Worm (Caenorhabditis elegans) whole organism, L4/young adult: ENCODE measurements around the gene F35E8.13.

Source experiments
- W03F9.2 ChIP-seq: fragments of 150-350 bp; optimal IDR thresholded peaks from 2 replicates; lab custom pipeline; 2014; ENCODE audit warnings: missing biosample characterization, missing genetic modification characterization
- dao-5 ChIP-seq: sonication (generic microtip); optimal IDR thresholded peaks from 2 replicates; lab custom pipeline; 2016; ENCODE audit warnings: missing genotype, missing genetic modification characterization, moderate library complexity, missing compliant biosample characterization
- him-1 ChIP-seq: sonication (generic microtip); optimal IDR thresholded peaks from 2 replicates; lab custom pipeline; 2016; ENCODE audit warnings: missing genotype, missing genetic modification reagents, missing genetic modification characterization, missing compliant biosample characterization

The F35E8.13 gene

ce11 chrV:15922979-15923378, at the start of gene F35E8.13:
F35E8.13 (plus strand) TSS chrV:15923279.
- TF ChIP-seq dao-5 (tag; lab: Kevin White, UChicago) (no peak), W03F9.2 (tag; lab: Kevin White, UChicago) (no peak), him-1 (tag; lab: Kevin White, UChicago) (no peak)

DNA sequence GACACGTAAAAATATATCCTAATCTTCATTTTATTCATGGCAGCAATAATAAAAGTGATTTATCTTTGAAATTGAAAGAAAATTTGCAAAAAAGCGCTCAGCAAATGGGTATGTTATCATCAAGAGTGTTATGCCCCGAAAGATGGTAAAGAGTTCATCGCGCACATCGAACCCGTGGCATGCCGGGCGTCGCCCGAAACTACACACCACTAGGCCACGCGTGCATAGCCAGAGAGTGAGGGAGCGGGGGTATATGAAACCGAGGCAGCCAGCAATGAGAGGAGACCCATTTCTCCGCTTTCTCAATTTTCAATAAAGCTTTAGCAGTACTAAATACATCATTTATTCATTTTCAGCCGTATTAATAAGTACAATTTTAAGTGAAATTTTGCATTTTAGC, 49.3 kb upstream of the F35E8.13 start:
- TF ChIP-seq him-1 (tag; lab: Kevin White, UChicago) (peak; percentile 57), W03F9.2 (tag; lab: Kevin White, UChicago) (peak; percentile 70), dao-5 (tag; lab: Kevin White, UChicago) (peak; percentile 91)

DNA sequence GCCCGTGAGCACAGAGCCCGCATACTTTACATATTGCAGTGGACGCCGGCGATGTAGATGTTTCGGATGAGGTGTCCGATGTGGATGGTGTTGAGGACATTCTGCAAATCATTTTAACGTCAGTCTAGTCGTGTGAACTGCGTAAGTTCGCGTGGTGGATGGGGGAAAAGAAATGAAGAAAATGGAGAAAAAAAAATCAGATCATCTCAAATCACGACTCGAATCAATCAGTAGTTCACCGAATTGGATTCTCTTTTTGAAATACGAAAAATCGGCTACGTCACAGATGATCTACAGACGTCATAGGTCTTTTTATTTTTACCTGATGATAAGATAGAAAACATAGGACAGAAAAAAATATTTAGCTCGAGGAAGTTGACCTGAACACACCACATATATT, 46.8 kb upstream of the F35E8.13 start, which contains the start of gene nhr-102:
TSS of gene nhr-102 (minus strand) at position 101 of the 400 bp plus-strand sequence.
- no peak for TF ChIP-seq W03F9.2 (tag; lab: Kevin White, UChicago)
- no peak for TF ChIP-seq him-1 (tag; lab: Kevin White, UChicago)
- TF ChIP-seq dao-5 (tag; lab: Kevin White, UChicago) = no peak

ce11 chrV:15879508-15879907, 43.6 kb upstream of the F35E8.13 start, which contains the start of gene nhr-84:
nhr-84 (minus strand) TSS chrV:15879608.
- TF ChIP-seq dao-5 (tag; lab: Kevin White, UChicago) (no peak), W03F9.2 (tag; lab: Kevin White, UChicago) (no peak), him-1 (tag; lab: Kevin White, UChicago) (no peak)

DNA sequence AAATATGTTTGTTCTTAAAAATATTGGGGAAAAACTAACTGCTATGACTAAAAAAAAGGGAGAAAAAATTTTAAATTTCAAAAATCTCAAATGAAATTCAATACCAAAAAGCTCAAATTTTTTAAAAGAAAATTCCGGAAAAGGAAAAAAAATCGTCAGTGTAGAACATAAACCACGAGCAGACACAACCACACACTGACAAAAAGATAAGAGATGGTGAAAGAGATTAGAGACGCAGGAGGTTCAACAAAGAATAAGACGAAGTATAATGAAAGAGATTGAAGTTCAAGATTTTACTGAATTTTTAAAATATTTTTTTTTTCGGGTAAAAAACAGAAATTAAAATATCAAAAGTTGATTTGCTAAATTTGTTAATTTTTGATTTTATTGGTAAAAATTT, 43.0 kb upstream of the F35E8.13 start:
- no peak for TF ChIP-seq dao-5 (tag; lab: Kevin White, UChicago)

- TF ChIP-seq him-1 (tag; lab: Kevin White, UChicago) = no peak
- TF ChIP-seq W03F9.2 (tag; lab: Kevin White, UChicago) = no peak
- no peak for TF ChIP-seq dao-5 (tag; lab: Kevin White, UChicago)
These were observed 42.4 kb upstream of the F35E8.13 start for ce11 chrV:15880705-15881104.

- TF ChIP-seq him-1 (tag; lab: Kevin White, UChicago) (no peak), dao-5 (tag; lab: Kevin White, UChicago) (no peak), W03F9.2 (tag; lab: Kevin White, UChicago) (no peak)
These were observed 38.4 kb upstream of the F35E8.13 start, which contains the start of gene oac-42 for ce11 chrV:15884698-15885097. oac-42 (minus strand) TSS chrV:15884798.

ce11 chrV:15885967-15886366, 37.1 kb upstream of the F35E8.13 start, which contains the start of gene T06C12.9:
T06C12.9 (minus strand) TSS chrV:15886067.
- TF ChIP-seq W03F9.2 (tag; lab: Kevin White, UChicago) = no peak
- TF ChIP-seq dao-5 (tag; lab: Kevin White, UChicago) = no peak
- no peak for TF ChIP-seq him-1 (tag; lab: Kevin White, UChicago)

DNA sequence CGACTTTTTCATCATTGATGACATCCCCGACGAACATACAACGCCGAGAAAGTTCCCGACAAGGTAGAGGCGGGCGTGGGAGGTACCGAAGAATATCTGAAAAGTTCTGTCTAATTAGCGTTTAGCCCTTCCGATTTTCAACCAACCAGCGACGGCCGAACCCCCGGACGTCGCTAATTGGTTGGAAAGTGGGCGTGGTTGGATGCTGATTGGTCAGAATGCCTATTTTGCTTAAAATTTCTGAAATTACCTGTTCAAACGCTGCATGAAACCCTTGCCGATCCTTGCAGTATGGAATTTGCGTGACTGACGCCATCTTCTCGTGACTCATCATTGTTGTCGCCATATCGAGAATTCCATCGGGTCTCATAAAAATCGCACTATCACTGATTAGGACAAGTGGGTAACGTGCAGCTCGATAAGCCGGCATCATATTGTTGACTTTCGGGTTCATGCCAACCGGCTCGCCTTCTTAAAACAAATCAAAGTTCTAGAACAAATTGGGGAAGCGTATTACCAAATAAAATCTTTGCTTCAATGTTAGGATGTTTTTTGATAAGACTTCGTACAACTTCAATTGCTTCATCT, 35.3 kb upstream of the F35E8.13 start:
- TF ChIP-seq him-1 (tag; lab: Kevin White, UChicago) (no peak), dao-5 (tag; lab: Kevin White, UChicago) (no peak), W03F9.2 (tag; lab: Kevin White, UChicago) (no peak)

DNA sequence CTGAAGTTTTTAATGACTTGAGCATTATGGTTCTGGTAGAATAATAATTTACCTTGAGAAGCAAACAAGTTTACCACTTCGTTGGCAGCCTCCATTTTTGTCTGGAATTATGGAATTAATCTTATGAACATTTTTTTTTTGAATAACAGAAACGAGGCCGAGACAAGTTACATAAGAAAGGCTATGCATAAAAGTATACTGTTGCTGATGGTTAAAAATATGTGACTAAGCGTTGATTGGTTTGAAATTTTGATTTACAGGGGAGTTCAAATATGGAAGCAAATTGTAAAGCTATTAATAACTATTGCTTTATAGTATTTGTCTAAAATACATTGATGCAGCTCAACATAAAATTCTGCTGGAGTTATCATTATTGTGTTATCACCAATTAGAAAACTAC, 34.3 kb upstream of the F35E8.13 start, which contains the start of gene cgt-1:
TSS of gene cgt-1 (minus strand) at position 101 of the 400 bp plus-strand sequence.
- no peak for TF ChIP-seq him-1 (tag; lab: Kevin White, UChicago)
- TF ChIP-seq dao-5 (tag; lab: Kevin White, UChicago) = no peak
- no peak for TF ChIP-seq W03F9.2 (tag; lab: Kevin White, UChicago)

ce11 chrV:15890115-15890514, 33.0 kb upstream of the F35E8.13 start:
- TF ChIP-seq him-1 (tag; lab: Kevin White, UChicago) (no peak), W03F9.2 (tag; lab: Kevin White, UChicago) (no peak), dao-5 (tag; lab: Kevin White, UChicago) (no peak)

- TF ChIP-seq dao-5 (tag; lab: Kevin White, UChicago) (no peak), W03F9.2 (tag; lab: Kevin White, UChicago) (no peak), him-1 (tag; lab: Kevin White, UChicago) (no peak)
These were observed 31.8 kb upstream of the F35E8.13 start for ce11 chrV:15891279-15891678.

ce11 chrV:15891761-15892160, 31.3 kb upstream of the F35E8.13 start, which contains the start of gene T06C12.12:
T06C12.12 (plus strand) TSS chrV:15892061.
- TF ChIP-seq him-1 (tag; lab: Kevin White, UChicago) (no peak), W03F9.2 (tag; lab: Kevin White, UChicago) (no peak), dao-5 (tag; lab: Kevin White, UChicago) (no peak)

DNA sequence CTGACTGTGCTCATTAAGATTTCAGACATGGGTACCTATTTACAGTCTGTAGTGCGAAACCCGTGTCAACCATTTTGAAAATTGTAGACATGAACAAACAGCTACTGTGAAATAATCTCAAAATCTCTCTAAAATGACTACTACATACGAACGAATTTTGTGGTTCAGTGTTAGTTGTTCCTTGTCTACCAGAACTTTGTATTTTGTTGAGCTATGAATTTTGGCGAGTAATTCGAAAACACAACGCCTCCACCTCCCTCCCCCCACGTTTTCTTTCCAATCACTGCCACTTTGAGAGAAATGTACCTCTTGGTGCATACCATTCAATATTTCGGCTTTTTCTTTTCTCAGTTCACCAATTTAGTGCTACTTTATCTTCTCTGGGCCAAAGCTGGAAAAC, 30.4 kb upstream of the F35E8.13 start, which contains the start of gene T06C12.11:
TSS of gene T06C12.11 (plus strand) at position 301 of the 400 bp plus-strand sequence.
- TF ChIP-seq W03F9.2 (tag; lab: Kevin White, UChicago) (no peak), him-1 (tag; lab: Kevin White, UChicago) (no peak), dao-5 (tag; lab: Kevin White, UChicago) (no peak)
